Worm (Caenorhabditis elegans) whole organism, early embryonic: ENCODE results near the gene srlf-4.

Experiments
- B0310.2 ChIP-seq: sonication (generic microtip); optimal IDR thresholded peaks from 2 replicates; lab custom pipeline; 2016; ENCODE audit warnings: mild to moderate bottlenecking, missing genetic modification characterization, missing compliant biosample characterization
- F13C5.2 ChIP-seq: sonication (generic microtip); optimal IDR thresholded peaks from 2 replicates; lab custom pipeline; 2017; ENCODE audit warnings: mild to moderate bottlenecking, missing genetic modification characterization, inconsistent platforms, missing compliant biosample characterization
- aly-1 ChIP-seq: sonication (generic microtip); optimal IDR thresholded peaks from 2 replicates; lab custom pipeline; 2016; ENCODE audit warnings: missing genetic modification characterization, missing compliant biosample characterization
- ama-1 ChIP-seq: fragments of 150-350 bp; optimal IDR thresholded peaks from 2 replicates; lab custom pipeline; 2014
- ceh-36 ChIP-seq: sonication (generic microtip); optimal IDR thresholded peaks from 2 replicates; lab custom pipeline; 2016; ENCODE audit warnings: missing genetic modification characterization, inconsistent platforms, missing compliant biosample characterization
- ets-7 ChIP-seq: sonication (generic microtip); optimal IDR thresholded peaks from 2 replicates; lab custom pipeline; 2016; ENCODE audit warnings: missing genotype, missing genetic modification characterization, missing compliant biosample characterization
- flt-1 ChIP-seq: fragments of 200-800 bp; sonication (Bioruptor generic); IDR thresholded peaks from 2 replicates; pipeline ENCODE4 v1.3.6; 2022; ENCODE audit warnings: missing genetic modification characterization, missing compliant biosample characterization
- hmbx-1 ChIP-seq: sonication (generic microtip); optimal IDR thresholded peaks from 2 replicates; lab custom pipeline; 2016; ENCODE audit warnings: mild to moderate bottlenecking, missing genetic modification characterization, missing compliant biosample characterization
- hmg-4 ChIP-seq: fragments of 200-800 bp; sonication (Bioruptor generic); optimal IDR thresholded peaks from 2 replicates; lab custom pipeline; 2018; ENCODE audit warnings: mild to moderate bottlenecking, missing genetic modification characterization, missing compliant biosample characterization
- hnd-1 ChIP-seq: sonication (generic microtip); optimal IDR thresholded peaks from 2 replicates; lab custom pipeline; 2016; ENCODE audit warnings: missing genetic modification characterization, missing compliant biosample characterization
- sea-1 ChIP-seq: fragments of 200-800 bp; sonication (Bioruptor generic); conservative IDR thresholded peaks from 2 replicates; pipeline ENCODE4 v1.3.6; 2022; ENCODE audit warnings: missing genetic modification characterization, missing compliant biosample characterization
- tbx-11 ChIP-seq: fragments of 200-800 bp; sonication (Bioruptor generic); IDR thresholded peaks from 2 replicates; pipeline ENCODE4 v1.3.6; 2022; ENCODE audit warnings: missing genetic modification characterization, missing compliant biosample characterization
- tbx-37 ChIP-seq: fragments of 200-800 bp; sonication (Bioruptor generic); conservative IDR thresholded peaks from 2 replicates; pipeline ENCODE4 v1.3.6; 2022; ENCODE audit warnings: missing genetic modification reagents, missing genetic modification characterization, missing compliant biosample characterization
- tra-4 ChIP-seq: sonication (generic microtip); optimal IDR thresholded peaks from 2 replicates; lab custom pipeline; 2017; ENCODE audit warnings: missing genetic modification characterization, missing compliant biosample characterization

- TF ChIP-seq hnd-1 (tag; lab: Kevin White, UChicago) (no peak), ama-1 (no peak), F13C5.2 (no peak), sea-1 (GFP tag; lab: Robert Waterston, UW) (no peak), hmbx-1 (no peak), tbx-37 (GFP tag; lab: Robert Waterston, UW) (no peak), tra-4 (tag; lab: Kevin White, UChicago) (no peak), tbx-11 (GFP tag; lab: Robert Waterston, UW) (no peak), aly-1 (no peak), B0310.2 (tag; lab: Kevin White, UChicago) (no peak), ets-7 (tag; lab: Kevin White, UChicago) (no peak), ceh-36 (tag; lab: Kevin White, UChicago) (no peak), flt-1 (GFP tag; lab: Robert Waterston, UW) (no peak), hmg-4 (GFP tag; lab: Kevin White, UChicago) (no peak)
These were observed 27.8 kb downstream of the srlf-4 start, which contains the start of gene K08D8.7 for ce11 chrIV:12896371-12896882.
